Fruit fly (Drosophila melanogaster) whole organism, pupa: ENCODE measurements around the gene CG33648.

ENCODE experiments used
- CG10348 ChIP-seq: fragments of 200-800 bp; sonication (Bioruptor generic); IDR thresholded peaks from 2 replicates; pipeline ENCODE4 v1.3.6; 2022; ENCODE audit warnings: missing biosample characterization, missing genetic modification characterization
- CG12605 ChIP-seq: fragments of 200-800 bp; sonication (Bioruptor generic); IDR thresholded peaks from 2 replicates; pipeline ENCODE4 v1.3.6; 2022; ENCODE audit warnings: missing biosample characterization, missing genetic modification characterization
- CG13204 ChIP-seq: fragments of 200-800 bp; sonication (Bioruptor generic); optimal IDR thresholded peaks from 2 replicates; lab custom pipeline; 2018; ENCODE audit warnings: missing biosample characterization, mild to moderate bottlenecking, missing genetic modification characterization, moderate library complexity
- CG14655 ChIP-seq: fragments of 200-800 bp; sonication (Bioruptor generic); optimal IDR thresholded peaks from 3 replicates; lab custom pipeline; 2017; ENCODE audit warnings: mild to moderate bottlenecking, missing biosample characterization, missing genetic modification reagents, missing genetic modification characterization
- CG15710 ChIP-seq: fragments of 200-800 bp; sonication (Bioruptor generic); optimal IDR thresholded peaks from 2 replicates; lab custom pipeline; 2018; ENCODE audit warnings: missing biosample characterization, mild to moderate bottlenecking, missing genetic modification characterization, moderate library complexity
- CG17806 ChIP-seq: fragments of 200-800 bp; sonication (Bioruptor generic); optimal IDR thresholded peaks from 2 replicates; lab custom pipeline; 2018; ENCODE audit warnings: missing biosample characterization, mild to moderate bottlenecking, missing genetic modification characterization, moderate library complexity
- CG32121 ChIP-seq: fragments of 200-800 bp; sonication (Bioruptor generic); IDR thresholded peaks from 2 replicates; pipeline ENCODE4 v1.3.6; 2022; ENCODE audit warnings: missing biosample characterization, missing genetic modification characterization
- CG34367 ChIP-seq: fragments of 200-800 bp; sonication (Bioruptor generic); optimal IDR thresholded peaks from 2 replicates; lab custom pipeline; 2018; ENCODE audit warnings: missing biosample characterization, mild to moderate bottlenecking, missing genetic modification characterization
- CG4496 ChIP-seq: fragments of 200-800 bp; sonication (Bioruptor generic); IDR thresholded peaks from 3 replicates; pipeline ENCODE4 v1.3.6; 2022; ENCODE audit warnings: missing biosample characterization, missing genetic modification characterization
- CG8159 ChIP-seq: fragments of 200-800 bp; sonication (Bioruptor generic); optimal IDR thresholded peaks from 3 replicates; lab custom pipeline; 2018; ENCODE audit warnings: missing biosample characterization, mild to moderate bottlenecking, missing genetic modification characterization, moderate library complexity
- CG8301 ChIP-seq: fragments of 200-800 bp; sonication (Bioruptor generic); optimal IDR thresholded peaks from 2 replicates; lab custom pipeline; 2018; ENCODE audit warnings: missing biosample characterization, mild to moderate bottlenecking, missing genetic modification characterization
- CG9948 ChIP-seq: fragments of 200-800 bp; sonication (Bioruptor generic); optimal IDR thresholded peaks from 2 replicates; lab custom pipeline; 2018; ENCODE audit warnings: missing biosample characterization, mild to moderate bottlenecking, missing genetic modification characterization, moderate library complexity
- D1 ChIP-seq: fragments of 200-800 bp; sonication (Bioruptor generic); optimal IDR thresholded peaks from 2 replicates; lab custom pipeline; 2018; ENCODE audit warnings: missing biosample characterization, mild to moderate bottlenecking, missing genetic modification characterization, moderate library complexity
- EcR ChIP-seq: fragments of 200-800 bp; sonication (Bioruptor generic); optimal IDR thresholded peaks from 3 replicates; lab custom pipeline; 2019; ENCODE audit warnings: missing biosample characterization, missing genetic modification characterization, mild to moderate bottlenecking, moderate library complexity, missing genetic modification reagents
- Ets98B ChIP-seq: fragments of 200-800 bp; sonication (Bioruptor generic); IDR thresholded peaks from 2 replicates; pipeline ENCODE4 v1.3.6; 2022; ENCODE audit warnings: missing biosample characterization, missing genetic modification characterization
- Pif1A ChIP-seq: fragments of 200-800 bp; sonication (Bioruptor generic); optimal IDR thresholded peaks from 3 replicates; lab custom pipeline; 2016; ENCODE audit warnings: missing biosample characterization, missing genetic modification characterization
- Pif1B ChIP-seq: fragments of 200-800 bp; sonication (Bioruptor generic); optimal IDR thresholded peaks from 3 replicates; lab custom pipeline; 2016; ENCODE audit warnings: missing biosample characterization, missing genetic modification characterization
- Snoo ChIP-seq: fragments of 200-800 bp; sonication (Bioruptor generic); optimal IDR thresholded peaks from 3 replicates; lab custom pipeline; 2017; ENCODE audit warnings: missing biosample characterization, mild to moderate bottlenecking, missing genetic modification characterization, inconsistent platforms
- fd96Ca ChIP-seq: fragments of 200-800 bp; sonication (Bioruptor generic); IDR thresholded peaks from 3 replicates; pipeline ENCODE4 v1.3.6; 2022; ENCODE audit warnings: missing biosample characterization, missing genetic modification characterization
- gl ChIP-seq: fragments of 200-800 bp; sonication (Bioruptor generic); optimal IDR thresholded peaks from 2 replicates; lab custom pipeline; 2018; ENCODE audit warnings: missing biosample characterization, mild to moderate bottlenecking, missing genetic modification characterization
- rn ChIP-seq: fragments of 200-800 bp; sonication (Bioruptor generic); IDR thresholded peaks from 2 replicates; pipeline ENCODE4 v1.3.6; 2022; ENCODE audit warnings: missing biosample characterization, missing genetic modification characterization

Gene CG33648

dm6 chr2L:14483395-14483794 is 40.7 kb upstream of the CG33648 start:
- TF ChIP-seq Snoo (tag; lab: Kevin White, UChicago) = no peak
- TF ChIP-seq Pif1A (GFP tag; lab: Kevin White, UChicago) = no peak
- no peak for TF ChIP-seq Pif1B (GFP tag; lab: Kevin White, UChicago)
- no peak for TF ChIP-seq CG10348
- no peak for TF ChIP-seq CG8159 (tag; lab: Kevin White, UChicago)
- no peak for TF ChIP-seq D1 (tag; lab: Kevin White, UChicago)
- no peak for TF ChIP-seq CG14655 (GFP tag; lab: Kevin White, UChicago)
- TF ChIP-seq CG8301 (tag; lab: Kevin White, UChicago) = no peak
- TF ChIP-seq CG34367 = no peak
- no peak for TF ChIP-seq EcR
- no peak for TF ChIP-seq CG13204 (GFP tag; lab: Kevin White, UChicago)
- TF ChIP-seq fd96Ca (GFP tag; lab: Robert Waterston, UW) = no peak
- TF ChIP-seq CG4496 (GFP tag; lab: Robert Waterston, UW) = no peak
- TF ChIP-seq gl (tag; lab: Kevin White, UChicago) = no peak
- no peak for TF ChIP-seq CG12605 (GFP tag; lab: Robert Waterston, UW)
- no peak for TF ChIP-seq rn (GFP tag; lab: Robert Waterston, UW)

DNA sequence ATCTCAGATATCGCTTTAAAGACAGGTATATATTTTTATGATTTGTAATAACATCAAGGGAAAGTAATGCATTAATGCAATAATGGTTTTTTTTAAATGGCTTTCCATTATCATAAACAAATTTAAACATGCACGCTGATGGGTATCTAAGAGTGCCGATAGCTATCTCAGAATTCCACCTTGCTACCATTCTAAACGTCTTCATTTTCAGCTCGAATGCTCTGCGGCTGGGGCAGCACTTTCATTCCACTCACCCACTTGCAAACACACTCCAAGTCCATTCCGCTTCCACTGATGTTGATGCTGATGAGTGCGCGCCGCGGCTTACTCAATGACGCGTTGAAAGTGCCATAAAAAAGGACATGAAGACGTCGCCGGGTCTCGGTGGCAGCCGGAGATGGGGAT is 40.2 kb upstream of the CG33648 start:
- no peak for TF ChIP-seq EcR
- no peak for TF ChIP-seq CG17806
- no peak for TF ChIP-seq Pif1B (GFP tag; lab: Kevin White, UChicago)
- TF ChIP-seq CG12605 (GFP tag; lab: Robert Waterston, UW) = no peak
- no peak for TF ChIP-seq Pif1A (GFP tag; lab: Kevin White, UChicago)
- TF ChIP-seq D1 (tag; lab: Kevin White, UChicago) = no peak
- no peak for TF ChIP-seq Ets98B (GFP tag; lab: Robert Waterston, UW)
- TF ChIP-seq CG34367 = no peak
- TF ChIP-seq CG9948 (tag; lab: Kevin White, UChicago) = no peak
- TF ChIP-seq CG4496 (GFP tag; lab: Robert Waterston, UW) = no peak
- no peak for TF ChIP-seq fd96Ca (GFP tag; lab: Robert Waterston, UW)
- no peak for TF ChIP-seq CG32121 (GFP tag; lab: Robert Waterston, UW)
- TF ChIP-seq CG10348 = no peak
- no peak for TF ChIP-seq gl (tag; lab: Kevin White, UChicago)
- TF ChIP-seq CG15710 (tag; lab: Kevin White, UChicago) = no peak
- TF ChIP-seq Snoo (tag; lab: Kevin White, UChicago) = no peak
- TF ChIP-seq CG13204 (GFP tag; lab: Kevin White, UChicago) = no peak
- no peak for TF ChIP-seq rn (GFP tag; lab: Robert Waterston, UW)
- TF ChIP-seq CG14655 (GFP tag; lab: Kevin White, UChicago) = no peak
- no peak for TF ChIP-seq CG8159 (tag; lab: Kevin White, UChicago)

DNA sequence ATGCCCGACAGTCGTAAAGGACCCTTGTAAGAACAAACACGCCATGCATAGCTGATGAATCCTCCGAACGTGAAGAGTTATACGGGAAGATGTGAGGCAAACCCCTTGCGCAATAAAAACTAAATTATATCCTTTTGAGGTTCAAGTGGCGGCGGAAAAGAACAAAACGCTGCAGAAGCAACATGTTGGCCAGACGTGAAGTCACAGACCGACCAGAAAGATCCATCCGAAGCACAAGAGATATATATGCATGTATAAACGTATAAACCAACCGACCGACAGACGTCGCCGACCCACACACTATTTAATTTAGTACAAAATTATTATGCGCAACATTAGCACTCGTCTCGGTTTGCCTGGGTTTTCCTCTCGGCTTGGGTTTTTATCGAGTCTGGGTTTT is 39.2 kb upstream of the CG33648 start:
- no peak for TF ChIP-seq EcR
- TF ChIP-seq CG17806 = no peak
- TF ChIP-seq D1 (tag; lab: Kevin White, UChicago) = no peak
- no peak for TF ChIP-seq CG15710 (tag; lab: Kevin White, UChicago)
- no peak for TF ChIP-seq CG14655 (GFP tag; lab: Kevin White, UChicago)
- TF ChIP-seq rn (GFP tag; lab: Robert Waterston, UW) = no peak
- no peak for TF ChIP-seq CG4496 (GFP tag; lab: Robert Waterston, UW)
- TF ChIP-seq CG8301 (tag; lab: Kevin White, UChicago) = no peak
- no peak for TF ChIP-seq Pif1A (GFP tag; lab: Kevin White, UChicago)
- TF ChIP-seq gl (tag; lab: Kevin White, UChicago) = no peak
- no peak for TF ChIP-seq CG8159 (tag; lab: Kevin White, UChicago)
- no peak for TF ChIP-seq CG10348
- TF ChIP-seq CG12605 (GFP tag; lab: Robert Waterston, UW) = no peak

dm6 chr2L:14486066-14486753 is 37.9 kb upstream of the CG33648 start:
- TF ChIP-seq CG17806 (no peak), CG9948 (tag; lab: Kevin White, UChicago) (no peak), Snoo (tag; lab: Kevin White, UChicago) (no peak), CG12605 (GFP tag; lab: Robert Waterston, UW) (no peak), CG10348 (no peak), CG13204 (GFP tag; lab: Kevin White, UChicago) (no peak), Ets98B (GFP tag; lab: Robert Waterston, UW) (no peak), Pif1B (GFP tag; lab: Kevin White, UChicago) (no peak)
- TF ChIP-seq, all 21 proteins: peak for 0

DNA sequence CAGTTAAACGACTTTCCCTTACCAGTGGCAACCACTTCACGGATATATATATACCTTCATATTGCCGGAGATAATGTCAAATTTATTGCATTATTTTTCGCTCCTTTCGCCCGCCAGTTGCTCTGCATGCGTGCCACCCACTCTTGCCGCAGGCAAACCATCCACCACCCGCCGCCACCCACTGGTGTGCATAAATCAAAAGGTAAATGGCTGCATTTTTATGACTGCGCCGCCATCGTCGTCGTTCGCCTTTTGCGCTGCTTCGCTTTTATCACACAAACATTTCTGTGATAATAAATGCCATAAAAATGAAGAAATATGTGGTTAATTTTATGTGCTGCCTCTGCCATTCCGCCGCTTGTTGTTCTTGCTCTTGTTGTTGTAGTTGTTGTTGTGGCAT is 36.0 kb upstream of the CG33648 start:
- no peak for TF ChIP-seq D1 (tag; lab: Kevin White, UChicago)
- TF ChIP-seq Snoo (tag; lab: Kevin White, UChicago) = no peak
- TF ChIP-seq Pif1A (GFP tag; lab: Kevin White, UChicago) = no peak
- TF ChIP-seq CG10348 = no peak
- no peak for TF ChIP-seq EcR
- no peak for TF ChIP-seq CG15710 (tag; lab: Kevin White, UChicago)
- TF ChIP-seq CG17806 = no peak
- TF ChIP-seq CG8159 (tag; lab: Kevin White, UChicago) = no peak
- TF ChIP-seq CG9948 (tag; lab: Kevin White, UChicago) = no peak
- TF ChIP-seq CG4496 (GFP tag; lab: Robert Waterston, UW) = no peak; the same call in 2 of the 3 replicates
- no peak for TF ChIP-seq CG12605 (GFP tag; lab: Robert Waterston, UW)
- TF ChIP-seq CG34367 = no peak
- TF ChIP-seq CG8301 (tag; lab: Kevin White, UChicago) = no peak
- TF ChIP-seq CG13204 (GFP tag; lab: Kevin White, UChicago) = no peak
- TF ChIP-seq CG14655 (GFP tag; lab: Kevin White, UChicago) = no peak
- no peak for TF ChIP-seq CG32121 (GFP tag; lab: Robert Waterston, UW)
- TF ChIP-seq Pif1B (GFP tag; lab: Kevin White, UChicago) = no peak
